Worm (Caenorhabditis elegans) whole organism, L4/young adult: ENCODE results near the gene rpl-23.

Source experiments
- W03F9.2 ChIP-seq: fragments of 150-350 bp; optimal IDR thresholded peaks from 2 replicates; lab custom pipeline; 2014; ENCODE audit warnings: missing biosample characterization, missing genetic modification characterization
- him-1 ChIP-seq: sonication (generic microtip); optimal IDR thresholded peaks from 2 replicates; lab custom pipeline; 2016; ENCODE audit warnings: missing genotype, missing genetic modification reagents, missing genetic modification characterization, missing compliant biosample characterization

ce11 chrIII:5663521-5663920 is 42.4 kb downstream of the rpl-23 start:
- no peak for TF ChIP-seq him-1 (tag; lab: Kevin White, UChicago)
- peak; percentile 72 for TF ChIP-seq W03F9.2 (tag; lab: Kevin White, UChicago)
